Worm (Caenorhabditis elegans) whole organism, L2 larva: Measurements from ENCODE around the gene ckb-3.

Experiments used
- C34F6.9 ChIP-seq: fragments of 150-350 bp; optimal IDR thresholded peaks from 2 replicates; lab custom pipeline; 2014; ENCODE audit warnings: missing biosample characterization, missing genetic modification characterization
- R02D3.7 ChIP-seq: fragments of 150-350 bp; optimal IDR thresholded peaks from 2 replicates; lab custom pipeline; 2014; ENCODE audit warnings: missing biosample characterization, missing genetic modification characterization
- Y55F3AM.14 ChIP-seq: fragments of 200-800 bp; sonication (Bioruptor generic); optimal IDR thresholded peaks from 2 replicates; lab custom pipeline; 2018; ENCODE audit warnings: mild to moderate bottlenecking, missing genetic modification characterization, missing compliant biosample characterization
- ZK546.5 ChIP-seq: sonication (generic microtip); optimal IDR thresholded peaks from 2 replicates; lab custom pipeline; 2017; ENCODE audit warnings: missing biosample characterization, missing genetic modification characterization
- ama-1 ChIP-seq: fragments of 150-350 bp; optimal IDR thresholded peaks from 2 replicates; lab custom pipeline; 2018; ENCODE audit warnings: inconsistent platforms
- ceh-16 ChIP-seq: fragments of 150-350 bp; optimal IDR thresholded peaks from 2 replicates; lab custom pipeline; 2014; ENCODE audit warnings: missing biosample characterization, missing genetic modification characterization
- ceh-82 ChIP-seq: fragments of 150-350 bp; optimal IDR thresholded peaks from 2 replicates; lab custom pipeline; 2014; ENCODE audit warnings: missing biosample characterization, missing genetic modification characterization
- crh-2 ChIP-seq: sonication (generic microtip); optimal IDR thresholded peaks from 2 replicates; lab custom pipeline; 2017; ENCODE audit warnings: missing biosample characterization, missing genetic modification characterization
- egl-27 ChIP-seq: sonication (generic microtip); optimal IDR thresholded peaks from 3 replicates; lab custom pipeline; 2017; ENCODE audit warnings: missing biosample characterization, missing genetic modification reagents, missing genetic modification characterization
- elt-1 ChIP-seq: fragments of 150-350 bp; optimal IDR thresholded peaks from 2 replicates; lab custom pipeline; 2014; ENCODE audit warnings: missing biosample characterization, missing genetic modification characterization
- elt-3 ChIP-seq: sonication (generic microtip); optimal IDR thresholded peaks from 2 replicates; lab custom pipeline; 2017; ENCODE audit warnings: missing biosample characterization, missing genetic modification characterization
- fos-1 ChIP-seq: fragments of 150-350 bp; optimal IDR thresholded peaks from 2 replicates; lab custom pipeline; 2014; ENCODE audit warnings: missing biosample characterization, missing genetic modification characterization
- gmeb-1 ChIP-seq: fragments of 150-350 bp; optimal IDR thresholded peaks from 2 replicates; lab custom pipeline; 2014; ENCODE audit warnings: missing biosample characterization, missing genetic modification characterization
- lin-39 ChIP-seq: fragments of 150-350 bp; optimal IDR thresholded peaks from 2 replicates; lab custom pipeline; 2014; ENCODE audit warnings: missing biosample characterization, missing genetic modification reagents, missing genetic modification characterization
- lsy-2 ChIP-seq, 2 experiments: fragments of 150-350 bp in 1 of 2; sonication (generic microtip) in 1 of 2; optimal IDR thresholded peaks; 2 replicates each; lab custom pipeline; 2014 to 2017; ENCODE audit warnings: missing biosample characterization in 2 of 2, missing genetic modification characterization in 2 of 2
- mab-5 ChIP-seq: fragments of 150-350 bp; optimal IDR thresholded peaks from 2 replicates; lab custom pipeline; 2014; ENCODE audit warnings: missing biosample characterization, missing genetic modification characterization
- mbf-1 ChIP-seq: sonication (generic microtip); optimal IDR thresholded peaks from 2 replicates; lab custom pipeline; 2017; ENCODE audit warnings: missing biosample characterization, missing genetic modification characterization
- mdl-1 ChIP-seq, 2 experiments: fragments of 150-350 bp in 1 of 2; sonication (generic microtip) in 1 of 2; optimal IDR thresholded peaks; 2 replicates each; lab custom pipeline; 2017; ENCODE audit warnings: missing biosample characterization in 2 of 2, missing genetic modification characterization in 2 of 2
- nhr-11 ChIP-seq: fragments of 150-350 bp; optimal IDR thresholded peaks from 2 replicates; lab custom pipeline; 2014; ENCODE audit warnings: missing biosample characterization, missing genetic modification characterization
- nhr-12 ChIP-seq: fragments of 150-350 bp; optimal IDR thresholded peaks from 2 replicates; lab custom pipeline; 2014; ENCODE audit warnings: missing biosample characterization, missing genetic modification characterization
- nhr-129 ChIP-seq: fragments of 150-350 bp; optimal IDR thresholded peaks from 2 replicates; lab custom pipeline; 2014; ENCODE audit warnings: missing biosample characterization, missing genetic modification characterization
- nhr-21 ChIP-seq: fragments of 150-350 bp; optimal IDR thresholded peaks from 2 replicates; lab custom pipeline; 2014; ENCODE audit warnings: missing biosample characterization, missing genetic modification characterization
- nhr-23 ChIP-seq: fragments of 150-350 bp; optimal IDR thresholded peaks from 2 replicates; lab custom pipeline; 2014; ENCODE audit warnings: missing biosample characterization, missing genetic modification reagents, missing genetic modification characterization
- nhr-237 ChIP-seq: fragments of 150-350 bp; optimal IDR thresholded peaks from 2 replicates; lab custom pipeline; 2014; ENCODE audit warnings: missing biosample characterization, missing genetic modification characterization
- nhr-25 ChIP-seq: fragments of 150-350 bp; sonication (generic microtip); optimal IDR thresholded peaks from 3 replicates; lab custom pipeline; 2014; ENCODE audit warnings: missing biosample characterization, missing genetic modification characterization
- nhr-77 ChIP-seq: fragments of 150-350 bp; optimal IDR thresholded peaks from 2 replicates; lab custom pipeline; 2014; ENCODE audit warnings: missing biosample characterization, missing genetic modification characterization
- sem-4 ChIP-seq: fragments of 150-350 bp; optimal IDR thresholded peaks from 2 replicates; lab custom pipeline; 2014; ENCODE audit warnings: missing biosample characterization, missing genetic modification reagents, missing genetic modification characterization
- skn-1 ChIP-seq: sonication (generic microtip); optimal IDR thresholded peaks from 2 replicates; lab custom pipeline; 2017; ENCODE audit warnings: missing biosample characterization, missing genetic modification characterization
- sma-3 ChIP-seq: sonication (generic microtip); optimal IDR thresholded peaks from 2 replicates; lab custom pipeline; 2016; ENCODE audit warnings: missing genetic modification reagents, missing genetic modification characterization, missing compliant biosample characterization
- sma-9 ChIP-seq, 2 experiments: fragments of 150-350 bp in 1 of 2; sonication (generic microtip) in 1 of 2; optimal IDR thresholded peaks; 2 replicates each; lab custom pipeline; 2014 to 2016; ENCODE audit warnings: missing genetic modification characterization in 2 of 2, mild to moderate bottlenecking in 1 of 2, missing biosample characterization in 1 of 2, missing compliant biosample characterization in 1 of 2, missing genetic modification reagents in 1 of 2, moderate library complexity in 1 of 2
- snpc-4 ChIP-seq: fragments of 150-350 bp; optimal IDR thresholded peaks from 2 replicates; lab custom pipeline; 2014; ENCODE audit warnings: missing biosample characterization, missing genetic modification characterization
- unc-55 ChIP-seq: fragments of 150-350 bp; sonication (generic microtip); optimal IDR thresholded peaks from 3 replicates; lab custom pipeline; 2014; ENCODE audit warnings: missing biosample characterization, missing genetic modification reagents, missing genetic modification characterization
- ztf-1 ChIP-seq: fragments of 200-800 bp; sonication (Bioruptor generic); conservative IDR thresholded peaks from 2 replicates; pipeline ENCODE4 v1.3.6; 2022; ENCODE audit warnings: missing genetic modification characterization, missing compliant biosample characterization

Gene ckb-3

DNA sequence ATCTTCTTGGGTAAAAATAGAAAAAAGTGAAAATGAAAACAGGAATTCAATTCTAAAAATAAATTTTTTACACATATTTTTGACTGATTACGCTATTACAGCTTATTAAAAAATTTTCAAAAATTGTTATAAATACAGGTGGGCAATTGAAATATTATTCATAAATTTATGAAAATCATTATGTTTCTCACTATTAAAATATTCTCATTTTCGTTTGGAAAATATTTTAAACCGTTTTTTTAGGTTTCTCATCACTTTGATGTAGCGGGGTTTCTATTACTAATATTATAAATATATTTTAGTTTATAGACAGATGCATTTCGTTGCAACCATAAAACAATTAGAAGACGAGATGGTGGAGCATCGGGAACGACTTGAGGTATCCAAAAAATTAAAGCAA lies 26.4 kb downstream of the ckb-3 start, which contains the start of gene R07E5.5:
TSS of gene R07E5.5 (plus strand) at position 301 of the 400 bp plus-strand sequence.
- TF ChIP-seq Y55F3AM.14: no peak
- TF ChIP-seq sma-9 (GFP tag; optimal IDR thresholded peaks at IDR 0.05; lab: Kevin White, UChicago): no peak
- no peak for TF ChIP-seq sma-9 (tag; optimal IDR thresholded peaks at IDR 0.05; lab: Kevin White, UChicago)
- no peak for TF ChIP-seq nhr-11
- no peak for TF ChIP-seq ceh-82 (tag; lab: Kevin White, UChicago)
- TF ChIP-seq mab-5 (tag; lab: Kevin White, UChicago): no peak
- no peak for TF ChIP-seq ztf-1 (GFP tag; lab: Robert Waterston, UW)
- no peak for TF ChIP-seq unc-55 (GFP tag; lab: Kevin White, UChicago)
- TF ChIP-seq mbf-1 (tag; lab: Kevin White, UChicago): no peak
- no peak for TF ChIP-seq elt-1
- TF ChIP-seq, all 48 proteins: peak for 0

ce11 chrIII:4398463-4398862 lies 27.8 kb downstream of the ckb-3 start, which contains the start of gene R07E5.6:
TSS of gene R07E5.6 (plus strand) at chrIII:4398763.
- TF ChIP-seq ZK546.5 (tag; lab: Kevin White, UChicago) (no peak), egl-27 (tag; lab: Kevin White, UChicago) (no peak), nhr-129 (tag; lab: Kevin White, UChicago) (no peak), snpc-4 (tag; lab: Kevin White, UChicago) (no peak), ceh-16 (tag; lab: Kevin White, UChicago) (no peak), lin-39 (tag; lab: Kevin White, UChicago) (no peak), elt-3 (tag; lab: Kevin White, UChicago) (no peak), nhr-12 (tag; lab: Kevin White, UChicago) (no peak), nhr-237 (no peak), nhr-21 (tag; lab: Kevin White, UChicago) (no peak), nhr-11 (no peak), C34F6.9 (tag; lab: Kevin White, UChicago) (no peak), nhr-23 (no peak), crh-2 (no peak)

DNA sequence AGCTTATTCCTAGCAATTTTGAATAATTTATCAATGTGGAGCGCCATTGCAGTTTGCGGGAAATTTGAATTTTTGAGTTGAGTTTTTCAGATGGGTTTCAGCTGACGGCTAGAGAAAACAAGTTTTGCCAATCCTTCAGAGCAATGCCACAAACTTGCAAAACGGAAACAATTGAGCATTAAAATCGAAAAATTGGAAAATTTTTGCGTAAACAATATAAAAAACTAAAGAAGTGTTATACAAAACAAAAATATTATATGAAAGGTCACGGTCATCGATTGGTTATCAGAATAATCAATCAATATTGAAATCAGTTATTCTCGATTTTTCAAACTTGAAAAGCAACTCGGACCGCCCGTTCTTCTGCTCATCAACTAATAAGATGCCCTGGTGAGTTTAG lies 30.5 kb downstream of the ckb-3 start, which contains the start of gene R07E5.15:
TSS of gene R07E5.15 (plus strand) at position 301 of the 400 bp plus-strand sequence.
- TF ChIP-seq gmeb-1 (no peak), nhr-129 (tag; lab: Kevin White, UChicago) (no peak), unc-55 (GFP tag; lab: Kevin White, UChicago) (no peak), snpc-4 (tag; lab: Kevin White, UChicago) (no peak), skn-1 (no peak), mbf-1 (tag; lab: Kevin White, UChicago) (no peak), sem-4 (tag; lab: Kevin White, UChicago) (no peak), ama-1 (lab: Kevin White, UChicago) (no peak), mab-5 (tag; lab: Kevin White, UChicago) (no peak), mdl-1 (tag; optimal IDR thresholded peaks at IDR 0.05; lab: Kevin White, UChicago) (no peak)

ce11 chrIII:4404339-4404836 lies 33.7 kb downstream of the ckb-3 start, which contains the start of the genes R07E5.17 and snfc-5:
TSS of gene R07E5.17 (minus strand) at chrIII:4404436.
TSS of gene snfc-5 (plus strand) at chrIII:4404786.
- TF ChIP-seq skn-1: no peak
- no peak for TF ChIP-seq lsy-2 (tag; optimal IDR thresholded peaks at IDR 0.05; lab: Kevin White, UChicago)
- peak; percentile 56 for TF ChIP-seq unc-55 (GFP tag; lab: Kevin White, UChicago)
- no peak for TF ChIP-seq elt-1
- TF ChIP-seq R02D3.7 (tag; lab: Kevin White, UChicago): no peak
- no peak for TF ChIP-seq nhr-11
- peak; percentile 13 for TF ChIP-seq nhr-25 (tag; lab: Kevin White, UChicago)
- no peak for TF ChIP-seq nhr-237
- no peak for TF ChIP-seq lin-39 (tag; lab: Kevin White, UChicago)
- TF ChIP-seq snpc-4 (tag; lab: Kevin White, UChicago): peak; percentile 33
- TF ChIP-seq fos-1 (tag; lab: Kevin White, UChicago): peak; percentile 0
- no peak for TF ChIP-seq sma-9 (GFP tag; optimal IDR thresholded peaks at IDR 0.05; lab: Kevin White, UChicago)
- no peak for TF ChIP-seq sma-9 (tag; optimal IDR thresholded peaks at IDR 0.05; lab: Kevin White, UChicago)
- no peak for TF ChIP-seq sma-3 (GFP tag; lab: Kevin White, UChicago)
- TF ChIP-seq nhr-77 (tag; lab: Kevin White, UChicago): no peak
- TF ChIP-seq ztf-1 (GFP tag; lab: Robert Waterston, UW): no peak
- TF ChIP-seq nhr-129 (tag; lab: Kevin White, UChicago): peak; percentile 42
- peak; percentile 62 for TF ChIP-seq C34F6.9 (tag; lab: Kevin White, UChicago)
